Fruit fly (Drosophila melanogaster) whole organism, pupa: Measurements from ENCODE around the gene CG31955.
A peak's percentile ranks its signal among the peaks of the same experiment; 100 is the strongest.

ENCODE experiments used
- CG10348 ChIP-seq: fragments of 200-800 bp; sonication (Bioruptor generic); IDR thresholded peaks from 2 replicates; pipeline ENCODE4 v1.3.6; 2022; ENCODE audit warnings: missing biosample characterization, missing genetic modification characterization
- CG12605 ChIP-seq: fragments of 200-800 bp; sonication (Bioruptor generic); IDR thresholded peaks from 2 replicates; pipeline ENCODE4 v1.3.6; 2022; ENCODE audit warnings: missing biosample characterization, missing genetic modification characterization
- CG13204 ChIP-seq: fragments of 200-800 bp; sonication (Bioruptor generic); optimal IDR thresholded peaks from 2 replicates; lab custom pipeline; 2018; ENCODE audit warnings: missing biosample characterization, mild to moderate bottlenecking, missing genetic modification characterization, moderate library complexity
- CG14655 ChIP-seq: fragments of 200-800 bp; sonication (Bioruptor generic); optimal IDR thresholded peaks from 3 replicates; lab custom pipeline; 2017; ENCODE audit warnings: mild to moderate bottlenecking, missing biosample characterization, missing genetic modification reagents, missing genetic modification characterization
- CG15710 ChIP-seq: fragments of 200-800 bp; sonication (Bioruptor generic); optimal IDR thresholded peaks from 2 replicates; lab custom pipeline; 2018; ENCODE audit warnings: missing biosample characterization, mild to moderate bottlenecking, missing genetic modification characterization, moderate library complexity
- CG17806 ChIP-seq: fragments of 200-800 bp; sonication (Bioruptor generic); optimal IDR thresholded peaks from 2 replicates; lab custom pipeline; 2018; ENCODE audit warnings: missing biosample characterization, mild to moderate bottlenecking, missing genetic modification characterization, moderate library complexity
- CG32121 ChIP-seq: fragments of 200-800 bp; sonication (Bioruptor generic); IDR thresholded peaks from 2 replicates; pipeline ENCODE4 v1.3.6; 2022; ENCODE audit warnings: missing biosample characterization, missing genetic modification characterization
- CG34367 ChIP-seq: fragments of 200-800 bp; sonication (Bioruptor generic); optimal IDR thresholded peaks from 2 replicates; lab custom pipeline; 2018; ENCODE audit warnings: missing biosample characterization, mild to moderate bottlenecking, missing genetic modification characterization
- CG4496 ChIP-seq: fragments of 200-800 bp; sonication (Bioruptor generic); IDR thresholded peaks from 3 replicates; pipeline ENCODE4 v1.3.6; 2022; ENCODE audit warnings: missing biosample characterization, missing genetic modification characterization
- CG8159 ChIP-seq: fragments of 200-800 bp; sonication (Bioruptor generic); optimal IDR thresholded peaks from 3 replicates; lab custom pipeline; 2018; ENCODE audit warnings: missing biosample characterization, mild to moderate bottlenecking, missing genetic modification characterization, moderate library complexity
- CG8301 ChIP-seq: fragments of 200-800 bp; sonication (Bioruptor generic); optimal IDR thresholded peaks from 2 replicates; lab custom pipeline; 2018; ENCODE audit warnings: missing biosample characterization, mild to moderate bottlenecking, missing genetic modification characterization
- CG9948 ChIP-seq: fragments of 200-800 bp; sonication (Bioruptor generic); optimal IDR thresholded peaks from 2 replicates; lab custom pipeline; 2018; ENCODE audit warnings: missing biosample characterization, mild to moderate bottlenecking, missing genetic modification characterization, moderate library complexity
- D1 ChIP-seq: fragments of 200-800 bp; sonication (Bioruptor generic); optimal IDR thresholded peaks from 2 replicates; lab custom pipeline; 2018; ENCODE audit warnings: missing biosample characterization, mild to moderate bottlenecking, missing genetic modification characterization, moderate library complexity
- EcR ChIP-seq: fragments of 200-800 bp; sonication (Bioruptor generic); optimal IDR thresholded peaks from 3 replicates; lab custom pipeline; 2019; ENCODE audit warnings: missing biosample characterization, missing genetic modification characterization, mild to moderate bottlenecking, moderate library complexity, missing genetic modification reagents
- Ets98B ChIP-seq: fragments of 200-800 bp; sonication (Bioruptor generic); IDR thresholded peaks from 2 replicates; pipeline ENCODE4 v1.3.6; 2022; ENCODE audit warnings: missing biosample characterization, missing genetic modification characterization
- Pif1A ChIP-seq: fragments of 200-800 bp; sonication (Bioruptor generic); optimal IDR thresholded peaks from 3 replicates; lab custom pipeline; 2016; ENCODE audit warnings: missing biosample characterization, missing genetic modification characterization
- Pif1B ChIP-seq: fragments of 200-800 bp; sonication (Bioruptor generic); optimal IDR thresholded peaks from 3 replicates; lab custom pipeline; 2016; ENCODE audit warnings: missing biosample characterization, missing genetic modification characterization
- Snoo ChIP-seq: fragments of 200-800 bp; sonication (Bioruptor generic); optimal IDR thresholded peaks from 3 replicates; lab custom pipeline; 2017; ENCODE audit warnings: missing biosample characterization, mild to moderate bottlenecking, missing genetic modification characterization, inconsistent platforms
- fd96Ca ChIP-seq: fragments of 200-800 bp; sonication (Bioruptor generic); IDR thresholded peaks from 3 replicates; pipeline ENCODE4 v1.3.6; 2022; ENCODE audit warnings: missing biosample characterization, missing genetic modification characterization
- gl ChIP-seq: fragments of 200-800 bp; sonication (Bioruptor generic); optimal IDR thresholded peaks from 2 replicates; lab custom pipeline; 2018; ENCODE audit warnings: missing biosample characterization, mild to moderate bottlenecking, missing genetic modification characterization
- rn ChIP-seq: fragments of 200-800 bp; sonication (Bioruptor generic); IDR thresholded peaks from 2 replicates; pipeline ENCODE4 v1.3.6; 2022; ENCODE audit warnings: missing biosample characterization, missing genetic modification characterization

CG31955 gene

dm6 chr2L:3712949-3713416 is at the start of gene CG31955, which contains the start of gene CG2818:
CG31955 (minus strand) TSS chr2L:3713105.
CG2818 (plus strand) TSS chr2L:3713360.
- TF ChIP-seq Ets98B (GFP tag; lab: Robert Waterston, UW) (no peak), CG8301 (tag; lab: Kevin White, UChicago) (no peak), Pif1A (GFP tag; lab: Kevin White, UChicago) (no peak), CG34367 (tag; lab: Kevin White, UChicago) (no peak), CG17806 (tag; lab: Kevin White, UChicago) (no peak), gl (tag; lab: Kevin White, UChicago) (no peak), CG10348 (GFP tag; lab: Robert Waterston, UW) (no peak), CG9948 (tag; lab: Kevin White, UChicago) (no peak), fd96Ca (GFP tag; lab: Robert Waterston, UW) (no peak), CG14655 (no peak), Snoo (tag; lab: Kevin White, UChicago) (no peak)

dm6 chr2L:3756831-3757351 is 44.0 kb upstream of the CG31955 start, which contains the start of gene CG43707:
CG43707 (plus strand) TSS chr2L:3757256.
- TF ChIP-seq Pif1B (GFP tag; lab: Kevin White, UChicago), result no peak
- no peak for TF ChIP-seq EcR
- no peak for TF ChIP-seq CG4496 (GFP tag; lab: Robert Waterston, UW)
- no peak for TF ChIP-seq fd96Ca (GFP tag; lab: Robert Waterston, UW)
- no peak for TF ChIP-seq CG32121
- TF ChIP-seq CG14655, result no peak
- no peak for TF ChIP-seq CG17806 (tag; lab: Kevin White, UChicago)
- TF ChIP-seq gl (tag; lab: Kevin White, UChicago), result no peak
- TF ChIP-seq CG34367 (tag; lab: Kevin White, UChicago), result no peak
- no peak for TF ChIP-seq CG9948 (tag; lab: Kevin White, UChicago)
- TF ChIP-seq CG8301 (tag; lab: Kevin White, UChicago), result no peak

DNA sequence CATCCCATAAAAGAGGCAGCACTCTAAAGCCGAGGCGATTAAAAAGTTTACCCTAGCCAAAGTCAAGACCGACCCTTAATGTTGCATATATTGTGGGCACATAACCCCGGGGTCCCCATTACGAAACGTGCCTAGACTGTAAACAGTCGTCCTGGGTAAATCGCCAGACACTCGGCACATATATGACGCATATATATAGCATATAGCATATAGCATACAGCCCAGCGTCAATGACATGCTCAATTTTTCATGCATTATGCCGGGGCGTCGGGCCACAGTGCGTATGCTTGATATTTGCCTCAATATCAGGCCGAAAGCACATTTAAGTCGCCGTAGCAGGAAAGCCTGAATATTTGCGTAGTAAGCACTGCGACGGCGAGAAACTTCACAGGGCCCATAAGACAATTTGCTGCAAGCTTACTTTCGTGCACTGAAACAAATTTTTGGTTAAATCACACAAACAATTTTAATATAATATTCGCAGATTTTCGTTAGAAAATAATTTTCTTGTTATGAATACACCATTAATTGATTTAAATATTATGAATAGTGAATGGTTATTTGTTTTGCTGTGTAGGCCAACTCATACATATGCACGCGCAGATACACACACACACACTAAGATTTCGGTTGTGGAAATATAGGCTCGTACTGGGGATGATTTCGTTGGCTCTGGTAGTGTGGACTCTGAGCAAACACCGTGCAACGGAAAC is 42.1 kb upstream of the CG31955 start:
- TF ChIP-seq D1 (no peak), CG14655 (no peak), Pif1A (GFP tag; lab: Kevin White, UChicago) (no peak), gl (tag; lab: Kevin White, UChicago) (no peak), CG17806 (tag; lab: Kevin White, UChicago) (no peak), fd96Ca (GFP tag; lab: Robert Waterston, UW) (no peak), CG9948 (tag; lab: Kevin White, UChicago) (no peak), Ets98B (GFP tag; lab: Robert Waterston, UW) (0 out of 2 replicates have a peak, but pooled peaks have one; percentile 20), CG10348 (GFP tag; lab: Robert Waterston, UW) (no peak)

dm6 chr2L:3748691-3749090 is 35.8 kb upstream of the CG31955 start:
- no peak for TF ChIP-seq CG32121
- TF ChIP-seq D1, result no peak
- no peak for TF ChIP-seq CG13204 (GFP tag; lab: Kevin White, UChicago)
- no peak for TF ChIP-seq CG8159 (tag; lab: Kevin White, UChicago)
- TF ChIP-seq CG4496 (GFP tag; lab: Robert Waterston, UW), result peak; percentile 65; the same call in 1 of the 3 replicates
- no peak for TF ChIP-seq CG14655
- no peak for TF ChIP-seq CG17806 (tag; lab: Kevin White, UChicago)
- TF ChIP-seq CG12605, result 0 out of 2 replicates have a peak, but pooled peaks have one; percentile 11

dm6 chr2L:3740443-3740842 is 27.5 kb upstream of the CG31955 start:
- TF ChIP-seq CG12605, result no peak

DNA sequence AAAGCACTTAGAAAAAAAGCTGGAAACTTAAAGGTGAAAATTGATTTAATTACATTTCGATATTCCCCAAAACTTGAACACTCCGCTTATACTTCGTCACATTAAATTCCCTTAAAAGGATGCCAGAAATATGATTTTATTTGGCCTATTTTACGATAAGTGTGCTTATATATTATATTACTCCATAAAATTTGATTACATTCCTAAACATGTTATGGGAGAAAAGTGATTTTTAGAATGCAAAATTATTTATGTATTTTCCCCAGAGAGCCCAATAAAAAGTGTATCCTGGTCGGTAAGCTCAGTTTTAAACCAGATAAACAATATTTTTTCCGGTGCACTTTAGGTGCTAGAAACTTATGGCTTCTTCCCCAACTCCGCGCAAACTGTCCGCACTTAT is 24.8 kb upstream of the CG31955 start:
- TF ChIP-seq CG14655 (peak; percentile 44), Pif1A (GFP tag; lab: Kevin White, UChicago) (peak; percentile 3), CG9948 (tag; lab: Kevin White, UChicago) (peak; percentile 24), rn (GFP tag; lab: Robert Waterston, UW) (no peak), CG32121 (no peak), CG8301 (tag; lab: Kevin White, UChicago) (peak; percentile 39), Pif1B (GFP tag; lab: Kevin White, UChicago) (peak; percentile 9), CG8159 (tag; lab: Kevin White, UChicago) (peak; percentile 28), Snoo (tag; lab: Kevin White, UChicago) (no peak)

- no peak for TF ChIP-seq CG34367 (tag; lab: Kevin White, UChicago)
- TF ChIP-seq CG8159 (tag; lab: Kevin White, UChicago), result peak; percentile 53
- TF ChIP-seq CG8301 (tag; lab: Kevin White, UChicago), result peak; percentile 36
- TF ChIP-seq gl (tag; lab: Kevin White, UChicago), result no peak
- TF ChIP-seq CG13204 (GFP tag; lab: Kevin White, UChicago), result peak; percentile 12
- peak; percentile 21; the same call in 1 of the 2 replicates for TF ChIP-seq CG32121
- peak; percentile 39 for TF ChIP-seq CG9948 (tag; lab: Kevin White, UChicago)
- TF ChIP-seq CG10348 (GFP tag; lab: Robert Waterston, UW), result no peak
- no peak for TF ChIP-seq rn (GFP tag; lab: Robert Waterston, UW)
- no peak for TF ChIP-seq Snoo (tag; lab: Kevin White, UChicago)
- TF ChIP-seq Pif1B (GFP tag; lab: Kevin White, UChicago), result no peak
- peak; percentile 30 for TF ChIP-seq CG15710
- TF ChIP-seq Pif1A (GFP tag; lab: Kevin White, UChicago), result no peak
- 0 out of 3 replicates have a peak, but pooled peaks have one; percentile 39 for TF ChIP-seq CG4496 (GFP tag; lab: Robert Waterston, UW)
- TF ChIP-seq CG14655, result peak; percentile 50
These were observed 24.2 kb upstream of the CG31955 start for dm6 chr2L:3737003-3737662.
